Fruit fly (Drosophila melanogaster): ENCODE measurements around the gene Col4a1.

Col4a1 gene

dm6 chr2L:5000919-5001581 is 28.4 kb upstream of the Col4a1 start:
- peak; percentile 11 for TF ChIP-seq CG12768 (GFP tag; optimal IDR thresholded peaks at IDR 0.05)
- no peak for TF ChIP-seq CG11617 (GFP tag; optimal IDR thresholded peaks at IDR 0.05)
- peak; percentile 97 for TF ChIP-seq pad (GFP tag; optimal IDR thresholded peaks at IDR 0.05)
- no peak for TF ChIP-seq Clk (GFP tag; optimal IDR thresholded peaks at IDR 0.05)
- no peak for TF ChIP-seq toe (GFP tag; optimal IDR thresholded peaks at IDR 0.05)
- no peak for TF ChIP-seq CG7101 (tag; optimal IDR thresholded peaks at IDR 0.05)
- TF ChIP-seq cnc (optimal IDR thresholded peaks at IDR 0.05), result no peak
- no peak for TF ChIP-seq CG5204 (GFP tag; optimal IDR thresholded peaks at IDR 0.05)
- TF ChIP-seq Crg-1 (GFP tag; optimal IDR thresholded peaks at IDR 0.05), result no peak
- no peak for TF ChIP-seq ovo (GFP tag; optimal IDR thresholded peaks at IDR 0.05)
- TF ChIP-seq kay (GFP tag; ENCODE audit: borderline replicate concordance), result peak; percentile 33
- no peak for TF ChIP-seq Mnt (GFP tag; optimal IDR thresholded peaks at IDR 0.05)
- no peak for TF ChIP-seq CG1620 (GFP tag; optimal IDR thresholded peaks at IDR 0.05)
- TF ChIP-seq CG14711 (tag; optimal IDR thresholded peaks at IDR 0.05), result peak; percentile 35
- peak; percentile 72 for TF ChIP-seq cic (GFP tag; optimal IDR thresholded peaks at IDR 0.05)
- no peak for TF ChIP-seq CG7045 (GFP tag; optimal IDR thresholded peaks at IDR 0.05)
- no peak for TF ChIP-seq CG33017 (tag; optimal IDR thresholded peaks at IDR 0.05)
- no peak for TF ChIP-seq bab1 (GFP tag; optimal IDR thresholded peaks at IDR 0.05)
- no peak for TF ChIP-seq Hr96 (GFP tag; optimal IDR thresholded peaks at IDR 0.05)
- TF ChIP-seq tj (GFP tag; optimal IDR thresholded peaks at IDR 0.05), result peak; percentile 68

dm6 chr2L:5001582-5001929 is 27.9 kb upstream of the Col4a1 start:
- TF ChIP-seq Hr96 (GFP tag; optimal IDR thresholded peaks at IDR 0.05) (no peak), CG5204 (GFP tag; optimal IDR thresholded peaks at IDR 0.05) (no peak), bab1 (GFP tag; optimal IDR thresholded peaks at IDR 0.05) (no peak), cnc (optimal IDR thresholded peaks at IDR 0.05) (no peak), kay (GFP tag; ENCODE audit: borderline replicate concordance) (peak; percentile 41), CG12768 (GFP tag; optimal IDR thresholded peaks at IDR 0.05) (no peak), pad (GFP tag; optimal IDR thresholded peaks at IDR 0.05) (no peak), CG7101 (tag; optimal IDR thresholded peaks at IDR 0.05) (no peak), ovo (GFP tag; optimal IDR thresholded peaks at IDR 0.05) (no peak)

- TF ChIP-seq Crg-1 (GFP tag; optimal IDR thresholded peaks at IDR 0.05) (no peak), CG1620 (GFP tag; optimal IDR thresholded peaks at IDR 0.05) (no peak)
Observed at dm6 chr2L:5002031-5002430, 27.4 kb upstream of the Col4a1 start.

dm6 chr2L:5002711-5003402 is 26.6 kb upstream of the Col4a1 start:
- TF ChIP-seq CG7101 (tag; optimal IDR thresholded peaks at IDR 0.05), result peak; percentile 76
- TF ChIP-seq Crg-1 (GFP tag; optimal IDR thresholded peaks at IDR 0.05), result peak; percentile 29
- TF ChIP-seq cnc (optimal IDR thresholded peaks at IDR 0.05), result no peak
- no peak for TF ChIP-seq CG1620 (GFP tag; optimal IDR thresholded peaks at IDR 0.05)
- peak; percentile 70 for TF ChIP-seq cic (GFP tag; optimal IDR thresholded peaks at IDR 0.05)
- peak; percentile 64 for TF ChIP-seq tj (GFP tag; optimal IDR thresholded peaks at IDR 0.05)
- peak; percentile 82 for TF ChIP-seq CG12768 (GFP tag; optimal IDR thresholded peaks at IDR 0.05)
- TF ChIP-seq CG7045 (GFP tag; optimal IDR thresholded peaks at IDR 0.05), result peak; percentile 74
- TF ChIP-seq CG14711 (tag; optimal IDR thresholded peaks at IDR 0.05), result peak; percentile 52
- peak; percentile 85 for TF ChIP-seq CG33017 (tag; optimal IDR thresholded peaks at IDR 0.05)
- TF ChIP-seq ovo (GFP tag; optimal IDR thresholded peaks at IDR 0.05), result no peak
- peak; percentile 36 for TF ChIP-seq Hr96 (GFP tag; optimal IDR thresholded peaks at IDR 0.05)
- peak; percentile 32 for TF ChIP-seq Mnt (GFP tag; optimal IDR thresholded peaks at IDR 0.05)
- TF ChIP-seq bab1 (GFP tag; optimal IDR thresholded peaks at IDR 0.05), result peak; percentile 10
- TF ChIP-seq CG11617 (GFP tag; optimal IDR thresholded peaks at IDR 0.05), result peak; percentile 54
- TF ChIP-seq toe (GFP tag; optimal IDR thresholded peaks at IDR 0.05), result peak; percentile 25
- peak; percentile 7 for TF ChIP-seq CG5204 (GFP tag; optimal IDR thresholded peaks at IDR 0.05)
- TF ChIP-seq kay (GFP tag; ENCODE audit: borderline replicate concordance), result peak; percentile 97
- peak; percentile 13 for TF ChIP-seq Clk (GFP tag; optimal IDR thresholded peaks at IDR 0.05)
- peak; percentile 39 for TF ChIP-seq pad (GFP tag; optimal IDR thresholded peaks at IDR 0.05)

dm6 chr2L:5003670-5004453 is 25.5 kb upstream of the Col4a1 start:
- no peak for TF ChIP-seq CG12768 (GFP tag; optimal IDR thresholded peaks at IDR 0.05)
- no peak for TF ChIP-seq cic (GFP tag; optimal IDR thresholded peaks at IDR 0.05)
- no peak for TF ChIP-seq bab1 (GFP tag; optimal IDR thresholded peaks at IDR 0.05)
- no peak for TF ChIP-seq toe (GFP tag; optimal IDR thresholded peaks at IDR 0.05)
- no peak for TF ChIP-seq CG1620 (GFP tag; optimal IDR thresholded peaks at IDR 0.05)
- TF ChIP-seq CG14711 (tag; optimal IDR thresholded peaks at IDR 0.05), result no peak
- TF ChIP-seq ovo (GFP tag; optimal IDR thresholded peaks at IDR 0.05), result no peak
- TF ChIP-seq CG7101 (tag; optimal IDR thresholded peaks at IDR 0.05), result no peak
- TF ChIP-seq CG7045 (GFP tag; optimal IDR thresholded peaks at IDR 0.05), result no peak
- no peak for TF ChIP-seq Mnt (GFP tag; optimal IDR thresholded peaks at IDR 0.05)
- no peak for TF ChIP-seq Crg-1 (GFP tag; optimal IDR thresholded peaks at IDR 0.05)
- TF ChIP-seq Hr96 (GFP tag; optimal IDR thresholded peaks at IDR 0.05), result no peak
- TF ChIP-seq CG11617 (GFP tag; optimal IDR thresholded peaks at IDR 0.05), result no peak
